Worm (Caenorhabditis elegans): ENCODE results near the gene cox-15.

cox-15 gene

ce11 chrII:11234751-11235150 is at the start of gene cox-15:
Gene cox-15 (minus strand): TSS chrII:11234952.
- TF ChIP-seq tra-1 (GFP tag; IDR thresholded peaks at IDR 0.05) (no peak), ZK546.5 (tag; optimal IDR thresholded peaks at IDR 0.05) (no peak), lsy-2 (tag; optimal IDR thresholded peaks at IDR 0.05) (no peak), T26A8.4 (GFP tag; IDR thresholded peaks at IDR 0.05) (peak; percentile 34), dmd-8 (GFP tag; IDR thresholded peaks at IDR 0.05) (peak; percentile 38; the same call in 1 of the 2 replicates), ama-1 (optimal IDR thresholded peaks at IDR 0.05) (peak; percentile 64), lin-38 (GFP tag; IDR thresholded peaks at IDR 0.05) (0 out of 2 replicates have a peak, but pooled peaks have one; percentile 32), Y5F2A.4 (GFP tag; optimal IDR thresholded peaks at IDR 0.05) (no peak), vab-7 (GFP tag; IDR thresholded peaks at IDR 0.05) (no peak)

ce11 chrII:11283803-11284202 is 49.1 kb upstream of the cox-15 start:
- TF ChIP-seq hmg-1.1 (GFP tag; IDR thresholded peaks at IDR 0.05) (no peak), Y5F2A.4 (GFP tag; optimal IDR thresholded peaks at IDR 0.05) (no peak), lin-39 (tag; optimal IDR thresholded peaks at IDR 0.05) (no peak), nhr-28 (tag; optimal IDR thresholded peaks at IDR 0.05) (peak; percentile 6), daf-16 (GFP tag; optimal IDR thresholded peaks at IDR 0.05) (no peak), daf-16 (tag; optimal IDR thresholded peaks at IDR 0.05) (peak; percentile 29), mep-1 (tag; optimal IDR thresholded peaks at IDR 0.05) (no peak), set-16 (GFP tag; IDR thresholded peaks at IDR 0.05) (no peak), pqm-1 (tag; optimal IDR thresholded peaks at IDR 0.05) (peak; percentile 71), tag-97 (GFP tag; IDR thresholded peaks at IDR 0.05) (no peak), lsy-2 (tag; optimal IDR thresholded peaks at IDR 0.05) (no peak), nhr-11 (tag; optimal IDR thresholded peaks at IDR 0.05) (no peak), aly-2 (tag; optimal IDR thresholded peaks at IDR 0.05) (no peak), fos-1 (tag; optimal IDR thresholded peaks at IDR 0.05) (no peak), unc-39 (tag; optimal IDR thresholded peaks at IDR 0.05) (no peak), nhr-25 (tag; optimal IDR thresholded peaks at IDR 0.05; ENCODE audit: borderline replicate concordance, insufficient read depth) (no peak)

- TF ChIP-seq lin-1 (GFP tag; IDR thresholded peaks at IDR 0.05) = no peak
- TF ChIP-seq zfp-3 (GFP tag; conservative IDR thresholded peaks at IDR 0.05) = no peak
- no peak for TF ChIP-seq F37D6.2 (tag; optimal IDR thresholded peaks at IDR 0.05)
- TF ChIP-seq R02D3.7 (tag; optimal IDR thresholded peaks at IDR 0.05) = no peak
- TF ChIP-seq ces-1 (GFP tag; optimal IDR thresholded peaks at IDR 0.05) = no peak
- no peak for TF ChIP-seq ctbp-1 (GFP tag; IDR thresholded peaks at IDR 0.05)
- no peak for TF ChIP-seq hmg-1.1 (GFP tag; IDR thresholded peaks at IDR 0.05)
- no peak for TF ChIP-seq pha-4 (GFP tag; IDR thresholded peaks at IDR 0.05)
- no peak for TF ChIP-seq pha-4 (tag; optimal IDR thresholded peaks at IDR 0.05)
- no peak for TF ChIP-seq ceh-20 (GFP tag; IDR thresholded peaks at IDR 0.05)
- no peak for TF ChIP-seq ztf-7 (tag; optimal IDR thresholded peaks at IDR 0.05)
- TF ChIP-seq lin-38 (GFP tag; IDR thresholded peaks at IDR 0.05) = no peak
- TF ChIP-seq saeg-2 (GFP tag; IDR thresholded peaks at IDR 0.05) = no peak
- no peak for TF ChIP-seq attf-4 (tag; optimal IDR thresholded peaks at IDR 0.05)
- no peak for TF ChIP-seq nhr-6 (tag; optimal IDR thresholded peaks at IDR 0.05)
- no peak for TF ChIP-seq ztf-11 (tag; optimal IDR thresholded peaks at IDR 0.05)
These were observed 48.3 kb upstream of the cox-15 start for ce11 chrII:11283013-11283412.

- TF ChIP-seq duxl-1 (tag; optimal IDR thresholded peaks at IDR 0.05; ENCODE audit: poor library complexity) = no peak
- no peak for TF ChIP-seq F49E8.2 (tag; optimal IDR thresholded peaks at IDR 0.05; ENCODE audit: borderline replicate concordance)
- TF ChIP-seq lir-3 (tag; optimal IDR thresholded peaks at IDR 0.05) = no peak
- no peak for TF ChIP-seq Y75B8A.6 (GFP tag; IDR thresholded peaks at IDR 0.05)
- TF ChIP-seq mxl-2 (GFP tag; conservative IDR thresholded peaks at IDR 0.05) = no peak
- TF ChIP-seq rbr-2 (tag; optimal IDR thresholded peaks at IDR 0.05) = no peak
- no peak for TF ChIP-seq dpl-1 (GFP tag; optimal IDR thresholded peaks at IDR 0.05)
- no peak for TF ChIP-seq lin-1 (GFP tag; IDR thresholded peaks at IDR 0.05)
- TF ChIP-seq nhr-6 (tag; optimal IDR thresholded peaks at IDR 0.05) = no peak
- TF ChIP-seq lin-29 (GFP tag; IDR thresholded peaks at IDR 0.05) = no peak
- TF ChIP-seq lim-7 (GFP tag; IDR thresholded peaks at IDR 0.05) = no peak
- TF ChIP-seq dmd-9 (GFP tag; IDR thresholded peaks at IDR 0.05) = no peak
- TF ChIP-seq unc-130 (GFP tag; optimal IDR thresholded peaks at IDR 0.05) = no peak
- no peak for TF ChIP-seq dve-1 (tag; optimal IDR thresholded peaks at IDR 0.05; ENCODE audit: insufficient read depth)
These were observed 46.9 kb upstream of the cox-15 start, which contains the start of gene unc-130 for ce11 chrII:11281666-11282065. Gene unc-130 (plus strand): TSS chrII:11281966.

Data from whole organism, L4 larva.